Worm (Caenorhabditis elegans) whole organism, L3 larva: ENCODE measurements around the gene R04D3.2.

ENCODE experiments used
- R02D3.7 ChIP-seq: fragments of 150-350 bp; optimal IDR thresholded peaks from 2 replicates; lab custom pipeline; 2014; ENCODE audit warnings: missing biosample characterization, missing genetic modification characterization
- ZK546.5 ChIP-seq: sonication (generic microtip); optimal IDR thresholded peaks from 2 replicates; lab custom pipeline; 2017; ENCODE audit warnings: missing biosample characterization, missing genetic modification characterization
- ama-1 ChIP-seq: fragments of 150-350 bp; optimal IDR thresholded peaks from 2 replicates; lab custom pipeline; 2018
- ceh-16 ChIP-seq: sonication (generic microtip); optimal IDR thresholded peaks from 2 replicates; lab custom pipeline; 2017; ENCODE audit warnings: missing biosample characterization, missing genetic modification characterization
- ceh-82 ChIP-seq: fragments of 150-350 bp; optimal IDR thresholded peaks from 2 replicates; lab custom pipeline; 2014; ENCODE audit warnings: missing biosample characterization, missing genetic modification characterization
- ceh-9 ChIP-seq: sonication (generic microtip); optimal IDR thresholded peaks from 2 replicates; lab custom pipeline; 2018; ENCODE audit warnings: missing biosample characterization, missing genetic modification characterization
- egl-5 ChIP-seq: fragments of 150-350 bp; optimal IDR thresholded peaks from 2 replicates; lab custom pipeline; 2017; ENCODE audit warnings: missing biosample characterization, missing genetic modification reagents, missing genetic modification characterization, inconsistent platforms
- elt-1 ChIP-seq: fragments of 150-350 bp; optimal IDR thresholded peaks from 2 replicates; lab custom pipeline; 2014; ENCODE audit warnings: missing biosample characterization, missing genetic modification characterization
- elt-2 ChIP-seq: sonication (generic microtip); optimal IDR thresholded peaks from 2 replicates; lab custom pipeline; 2016; ENCODE audit warnings: missing genetic modification reagents, mild to moderate bottlenecking, missing genetic modification characterization, missing compliant biosample characterization
- elt-3 ChIP-seq, 3 experiments: fragments of 150-350 bp in 1 of 3; sonication (generic microtip) in 2 of 3; optimal IDR thresholded peaks; 2 replicates in 2 of 3; 4 replicates in 1 of 3; lab custom pipeline; 2014 to 2017; ENCODE audit warnings: missing biosample characterization in 3 of 3, missing genetic modification characterization in 3 of 3
- eor-1 ChIP-seq, 2 experiments: fragments of 150-350 bp; optimal IDR thresholded peaks; 2 replicates each; lab custom pipeline; 2014 to 2018; ENCODE audit warnings: missing biosample characterization in 2 of 2, missing genetic modification characterization in 2 of 2
- fkh-10 ChIP-seq: sonication (generic microtip); optimal IDR thresholded peaks from 2 replicates; lab custom pipeline; 2017; ENCODE audit warnings: missing biosample characterization, missing genetic modification reagents, missing genetic modification characterization
- fos-1 ChIP-seq: fragments of 150-350 bp; optimal IDR thresholded peaks from 2 replicates; lab custom pipeline; 2014; ENCODE audit warnings: missing biosample characterization, missing genetic modification characterization
- hmg-11 ChIP-seq: sonication (generic microtip); optimal IDR thresholded peaks from 2 replicates; lab custom pipeline; 2016; ENCODE audit warnings: missing genetic modification characterization, missing compliant biosample characterization
- jun-1 ChIP-seq: fragments of 150-350 bp; optimal IDR thresholded peaks from 2 replicates; lab custom pipeline; 2014; ENCODE audit warnings: missing biosample characterization, missing genetic modification reagents, missing genetic modification characterization
- lin-15B ChIP-seq: fragments of 150-350 bp; optimal IDR thresholded peaks from 2 replicates; lab custom pipeline; 2014; ENCODE audit warnings: missing biosample characterization, missing genetic modification characterization
- lin-39 ChIP-seq: fragments of 150-350 bp; optimal IDR thresholded peaks from 2 replicates; lab custom pipeline; 2018; ENCODE audit warnings: missing biosample characterization, missing genetic modification reagents, missing genetic modification characterization
- mdl-1 ChIP-seq: fragments of 150-350 bp; optimal IDR thresholded peaks from 2 replicates; lab custom pipeline; 2014; ENCODE audit warnings: missing biosample characterization, missing genetic modification characterization
- mml-1 ChIP-seq: fragments of 150-350 bp; sonication (generic microtip); optimal IDR thresholded peaks from 3 replicates; lab custom pipeline; 2014; ENCODE audit warnings: missing biosample characterization, missing genetic modification characterization
- nfya-1 ChIP-seq: sonication (generic microtip); optimal IDR thresholded peaks from 2 replicates; lab custom pipeline; 2017; ENCODE audit warnings: missing genetic modification characterization, mild to moderate bottlenecking, missing compliant biosample characterization, antibody characterized with exemption, moderate library complexity; ENCODE audit not compliant: insufficient read depth
- nhr-12 ChIP-seq: fragments of 150-350 bp; optimal IDR thresholded peaks from 2 replicates; lab custom pipeline; 2014; ENCODE audit warnings: missing biosample characterization, missing genetic modification characterization
- nhr-23 ChIP-seq: fragments of 150-350 bp; optimal IDR thresholded peaks from 2 replicates; lab custom pipeline; 2014; ENCODE audit warnings: missing biosample characterization, missing genetic modification reagents, missing genetic modification characterization
- nhr-237 ChIP-seq: fragments of 150-350 bp; optimal IDR thresholded peaks from 2 replicates; lab custom pipeline; 2014; ENCODE audit warnings: missing biosample characterization, missing genetic modification characterization
- nhr-25 ChIP-seq: sonication (generic microtip); optimal IDR thresholded peaks from 2 replicates; lab custom pipeline; 2017; ENCODE audit warnings: missing biosample characterization, missing genetic modification characterization
- nhr-28 ChIP-seq: fragments of 150-350 bp; optimal IDR thresholded peaks from 2 replicates; lab custom pipeline; 2014; ENCODE audit warnings: missing biosample characterization, missing genetic modification characterization
- nhr-43 ChIP-seq: sonication (generic microtip); optimal IDR thresholded peaks from 2 replicates; lab custom pipeline; 2016; ENCODE audit warnings: mild to moderate bottlenecking, missing genetic modification characterization, missing compliant biosample characterization; ENCODE audit not compliant: poor library complexity, severe bottlenecking
- nhr-67 ChIP-seq: fragments of 150-350 bp; optimal IDR thresholded peaks from 2 replicates; lab custom pipeline; 2014; ENCODE audit warnings: missing biosample characterization, missing genetic modification characterization
- pha-4 ChIP-seq: fragments of 150-350 bp; optimal IDR thresholded peaks from 2 replicates; lab custom pipeline; 2014; ENCODE audit warnings: missing biosample characterization, missing genetic modification reagents, missing genetic modification characterization
- pqm-1 ChIP-seq: fragments of 150-350 bp; optimal IDR thresholded peaks from 2 replicates; lab custom pipeline; 2017; ENCODE audit warnings: missing biosample characterization, missing genetic modification characterization, inconsistent platforms
- sea-2 ChIP-seq: fragments of 150-350 bp; sonication (generic microtip); optimal IDR thresholded peaks from 4 replicates; lab custom pipeline; 2014; ENCODE audit warnings: missing biosample characterization, missing genetic modification reagents, missing genetic modification characterization
- skn-1 ChIP-seq: fragments of 150-350 bp; optimal IDR thresholded peaks from 2 replicates; lab custom pipeline; 2014; ENCODE audit warnings: missing biosample characterization, missing genetic modification characterization
- snpc-4 ChIP-seq: fragments of 150-350 bp; optimal IDR thresholded peaks from 2 replicates; lab custom pipeline; 2014; ENCODE audit warnings: missing biosample characterization, missing genetic modification characterization
- tbx-2 ChIP-seq: sonication (generic microtip); optimal IDR thresholded peaks from 2 replicates; lab custom pipeline; 2016; ENCODE audit warnings: mild to moderate bottlenecking, missing genetic modification characterization, missing compliant biosample characterization
- unc-39 ChIP-seq: sonication (generic microtip); optimal IDR thresholded peaks from 4 replicates; lab custom pipeline; 2017; ENCODE audit warnings: missing biosample characterization, missing genetic modification characterization
- unc-62 ChIP-seq: fragments of 150-350 bp; sonication (generic microtip); optimal IDR thresholded peaks from 4 replicates; lab custom pipeline; 2014; ENCODE audit warnings: missing biosample characterization, missing genetic modification reagents, missing genetic modification characterization
- zag-1 ChIP-seq: fragments of 150-350 bp; optimal IDR thresholded peaks from 2 replicates; lab custom pipeline; 2014; ENCODE audit warnings: missing biosample characterization, missing genetic modification characterization
- ztf-11 ChIP-seq: fragments of 150-350 bp; optimal IDR thresholded peaks from 2 replicates; lab custom pipeline; 2014; ENCODE audit warnings: missing biosample characterization, missing genetic modification characterization
- ztf-4 ChIP-seq: fragments of 150-350 bp; optimal IDR thresholded peaks from 2 replicates; lab custom pipeline; 2014; ENCODE audit warnings: missing biosample characterization, missing genetic modification characterization

Gene R04D3.2

DNA sequence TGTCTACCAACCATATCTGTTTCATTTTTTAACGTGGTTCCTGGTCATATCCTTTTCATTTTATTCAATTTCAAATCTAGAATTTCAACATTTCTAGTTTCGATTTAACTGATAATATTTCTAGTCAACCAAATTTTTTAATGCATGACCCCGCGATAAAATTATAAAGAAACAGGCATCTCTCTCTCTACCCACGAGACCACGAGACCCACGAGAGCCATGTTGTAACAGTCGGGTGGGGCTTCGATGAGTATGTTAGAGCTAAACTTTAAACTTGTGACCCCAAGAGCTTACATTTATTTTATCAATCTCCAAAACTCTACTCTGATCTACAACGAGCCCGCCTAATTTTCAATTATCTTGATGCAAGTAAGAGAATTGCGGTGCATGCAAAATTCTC lies 31.9 kb upstream of the R04D3.2 start:
- TF ChIP-seq elt-2 (tag; lab: Kevin White, UChicago) (peak; percentile 31), lin-39 (tag; lab: Kevin White, UChicago) (no peak)

- TF ChIP-seq lin-39 (tag; lab: Kevin White, UChicago) (no peak), nfya-1 (peak; percentile 17), egl-5 (tag; lab: Kevin White, UChicago) (peak; percentile 46)
These were observed 31.1 kb upstream of the R04D3.2 start for ce11 chrX:13317532-13317931.

ce11 chrX:13315093-13315492 lies 28.7 kb upstream of the R04D3.2 start:
- TF ChIP-seq nfya-1: no peak
- TF ChIP-seq pha-4 (tag; lab: Kevin White, UChicago): no peak
- no peak for TF ChIP-seq skn-1 (tag; lab: Kevin White, UChicago)
- no peak for TF ChIP-seq unc-39 (tag; lab: Kevin White, UChicago)
- no peak for TF ChIP-seq unc-62 (GFP tag; lab: Kevin White, UChicago)
- TF ChIP-seq lin-39 (tag; lab: Kevin White, UChicago): no peak
- no peak for TF ChIP-seq sea-2 (GFP tag; lab: Kevin White, UChicago)
- TF ChIP-seq nhr-67 (tag; lab: Kevin White, UChicago): no peak
- no peak for TF ChIP-seq ama-1 (lab: Kevin White, UChicago)
- no peak for TF ChIP-seq R02D3.7
- TF ChIP-seq nhr-25: peak; percentile 61
- no peak for TF ChIP-seq ZK546.5 (tag; lab: Kevin White, UChicago)
- TF ChIP-seq mdl-1 (tag; lab: Kevin White, UChicago): no peak
- TF ChIP-seq nhr-12 (tag; lab: Kevin White, UChicago): no peak
- TF ChIP-seq nhr-43 (tag; lab: Kevin White, UChicago): peak; percentile 8
- no peak for TF ChIP-seq snpc-4 (tag; lab: Kevin White, UChicago)
- TF ChIP-seq mml-1: no peak
- no peak for TF ChIP-seq nhr-237 (tag; lab: Kevin White, UChicago)
- TF ChIP-seq egl-5 (tag; lab: Kevin White, UChicago): no peak
- no peak for TF ChIP-seq pqm-1 (tag; lab: Kevin White, UChicago)
- peak; percentile 37 for TF ChIP-seq nhr-23 (tag; lab: Kevin White, UChicago)
- no peak for TF ChIP-seq lin-15B (tag; lab: Kevin White, UChicago)
- no peak for TF ChIP-seq ceh-82

- TF ChIP-seq nhr-237 (tag; lab: Kevin White, UChicago) (no peak), lin-15B (tag; lab: Kevin White, UChicago) (no peak), elt-1 (no peak), elt-3 (tag; optimal IDR thresholded peaks at IDR 0.05; lab: Kevin White, UChicago) (no peak), ZK546.5 (tag; lab: Kevin White, UChicago) (no peak), zag-1 (tag; lab: Kevin White, UChicago) (no peak), mml-1 (no peak), unc-62 (GFP tag; lab: Kevin White, UChicago) (no peak), hmg-11 (tag; lab: Kevin White, UChicago) (no peak), jun-1 (tag; lab: Kevin White, UChicago) (no peak), pha-4 (tag; lab: Kevin White, UChicago) (peak; percentile 58), eor-1 (tag; optimal IDR thresholded peaks at IDR 0.05; lab: Kevin White, UChicago) (no peak), fkh-10 (no peak), nfya-1 (no peak), ztf-4 (no peak), tbx-2 (tag; lab: Kevin White, UChicago) (no peak), ztf-11 (tag; lab: Kevin White, UChicago) (no peak), nhr-28 (tag; lab: Kevin White, UChicago) (no peak), ama-1 (lab: Kevin White, UChicago) (no peak), nhr-43 (tag; lab: Kevin White, UChicago) (no peak), skn-1 (tag; lab: Kevin White, UChicago) (no peak), unc-39 (tag; lab: Kevin White, UChicago) (no peak), elt-2 (tag; lab: Kevin White, UChicago) (peak; percentile 73), fos-1 (tag; lab: Kevin White, UChicago) (peak; percentile 25), ceh-16 (tag; lab: Kevin White, UChicago) (no peak), pqm-1 (tag; lab: Kevin White, UChicago) (peak; percentile 81), nhr-12 (tag; lab: Kevin White, UChicago) (no peak), nhr-25 (no peak), ceh-82 (no peak), lin-39 (tag; lab: Kevin White, UChicago) (no peak), ceh-9 (tag; lab: Kevin White, UChicago) (no peak)
These were observed 25.4 kb upstream of the R04D3.2 start, which contains the start of gene F46G10.1 for ce11 chrX:13311641-13312423. F46G10.1 (minus strand) TSS chrX:13311755.
